Worm (Caenorhabditis elegans) whole organism, late embryonic: ENCODE measurements around the gene ndub-2.

ENCODE experiments used
- F13H6.1 ChIP-seq: sonication (generic microtip); optimal IDR thresholded peaks from 2 replicates; lab custom pipeline; 2016; ENCODE audit warnings: missing genetic modification characterization, missing compliant biosample characterization
- K09A11.1 ChIP-seq: sonication (generic microtip); optimal IDR thresholded peaks from 2 replicates; lab custom pipeline; 2017; ENCODE audit warnings: antibody characterized with exemption, mild to moderate bottlenecking, missing genetic modification characterization, missing compliant biosample characterization; ENCODE audit not compliant: insufficient read depth
- Y22D7AL.16 ChIP-seq: sonication (generic microtip); optimal IDR thresholded peaks from 2 replicates; lab custom pipeline; 2016; ENCODE audit warnings: missing genetic modification characterization, missing compliant biosample characterization
- ceh-45 ChIP-seq: fragments of 200-800 bp; sonication (Bioruptor generic); IDR thresholded peaks from 2 replicates; pipeline ENCODE4 v1.3.6; 2022; ENCODE audit warnings: missing genetic modification reagents, missing genetic modification characterization, missing compliant biosample characterization

DNA sequence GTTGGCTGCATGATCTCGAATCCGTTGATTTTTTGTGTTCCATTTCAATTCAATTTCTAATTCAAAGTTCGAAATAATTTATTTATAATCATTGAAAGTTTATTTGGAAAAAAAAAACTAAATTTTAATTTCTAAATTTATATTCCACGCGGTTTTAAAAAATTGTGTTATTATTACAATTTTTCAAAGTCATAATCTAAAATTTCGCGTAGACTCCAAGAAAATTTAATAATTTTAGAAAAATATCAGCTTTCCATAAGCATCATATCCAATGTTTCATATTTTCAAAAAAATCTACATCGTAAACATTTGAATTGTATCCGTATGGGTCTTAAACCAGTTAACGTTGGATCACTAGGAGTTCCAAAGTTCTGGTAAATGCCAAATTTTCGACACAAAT lies 4.2 kb downstream of the ndub-2 start, which contains the start of gene F44G4.5:
- TF ChIP-seq F13H6.1 (tag; lab: Kevin White, UChicago) (no peak), Y22D7AL.16 (tag; lab: Kevin White, UChicago) (no peak), K09A11.1 (no peak), ceh-45 (GFP tag; lab: Robert Waterston, UW) (no peak)
